Fruit fly (Drosophila melanogaster) Kc167 (cell line): ENCODE measurements around the gene Gr28a.

Experiments used
- Myc ChIP-seq: fragments of >200 bp; optimal IDR thresholded peaks from 2 replicates; lab custom pipeline; 2017; ENCODE audit warnings: missing external identifiers
- h ChIP-seq: fragments of >200 bp; optimal IDR thresholded peaks from 3 replicates; lab custom pipeline; 2018; ENCODE audit warnings: missing external identifiers
- insv ChIP-seq: fragments of >200 bp; optimal IDR thresholded peaks from 3 replicates; lab custom pipeline; 2018; ENCODE audit warnings: missing external identifiers
- psq ChIP-seq: fragments of >200 bp; optimal IDR thresholded peaks from 2 replicates; lab custom pipeline; 2017; ENCODE audit warnings: missing external identifiers
- ttk ChIP-seq: sonication (Bioruptor generic); optimal IDR thresholded peaks from 2 replicates; lab custom pipeline; 2017; ENCODE audit warnings: missing external identifiers

- TF ChIP-seq psq (lab: Kevin White, UChicago) (no peak), insv (lab: Kevin White, UChicago) (no peak), h (no peak), ttk (lab: Kevin White, UChicago) (no peak), Myc (lab: Kevin White, UChicago) (no peak)
Measured at dm6 chr2L:7431861-7432601, 22.0 kb downstream of the Gr28a start.
